Fruit fly (Drosophila melanogaster): Measurements from ENCODE around the gene CG3386.

CG3386 gene

dm6 chr3L:634319-635015 lies 47.8 kb downstream of the CG3386 start (continued):
- TF ChIP-seq Rx (GFP tag; IDR thresholded peaks at IDR 0.05) (peak; percentile 91), CG16813 (GFP tag; IDR thresholded peaks at IDR 0.05; ENCODE audit: partially characterized antibody) (no peak), Trl (optimal IDR thresholded peaks at IDR 0.05) (no peak), Trl (GFP tag; optimal IDR thresholded peaks at IDR 0.05) (peak; percentile 94), br (optimal IDR thresholded peaks at IDR 0.05) (no peak), CG8478 (optimal IDR thresholded peaks at IDR 0.05) (no peak), z (GFP tag; IDR thresholded peaks at IDR 0.05) (0 out of 3 replicates have a peak, but pooled peaks have one; percentile 7), Asciz (GFP tag; optimal IDR thresholded peaks at IDR 0.05) (peak; percentile 92), CG10462 (GFP tag; optimal IDR thresholded peaks at IDR 0.05) (peak; percentile 87), Atf6 (GFP tag; IDR thresholded peaks at IDR 0.05) (peak; percentile 84), Kr (GFP tag; optimal IDR thresholded peaks at IDR 0.05) (no peak), fu2 (GFP tag; optimal IDR thresholded peaks at IDR 0.05) (peak; percentile 74), fd64A (GFP tag; optimal IDR thresholded peaks at IDR 0.05) (peak; percentile 88), bsh (GFP tag; optimal IDR thresholded peaks at IDR 0.05) (peak; percentile 70 to 98), shn (GFP tag; optimal IDR thresholded peaks at IDR 0.05) (peak; percentile 90), CG31224 (GFP tag; IDR thresholded peaks at IDR 0.05) (peak; percentile 65), CG13287 (GFP tag; IDR thresholded peaks at IDR 0.05; ENCODE audit: partially characterized antibody) (no peak), bigmax (GFP tag; optimal IDR thresholded peaks at IDR 0.05) (no peak), CG30403 (GFP tag; optimal IDR thresholded peaks at IDR 0.05) (peak; percentile 91), CG2120 (GFP tag; optimal IDR thresholded peaks at IDR 0.05) (peak; percentile 60), CG17802 (tag; optimal IDR thresholded peaks at IDR 0.05) (peak; percentile 78), cad (GFP tag; optimal IDR thresholded peaks at IDR 0.05) (no peak), Neu2 (GFP tag; optimal IDR thresholded peaks at IDR 0.05; ENCODE audit: borderline replicate concordance) (peak; percentile 68), ken (GFP tag; IDR thresholded peaks at IDR 0.05) (peak; percentile 94), pnt (GFP tag; optimal IDR thresholded peaks at IDR 0.05) (peak; percentile 94), Sox102F (GFP tag; optimal IDR thresholded peaks at IDR 0.05) (peak; percentile 95), BtbVII (GFP tag; optimal IDR thresholded peaks at IDR 0.05) (peak; percentile 69), CG11456 (GFP tag; IDR thresholded peaks at IDR 0.05) (peak; percentile 83), Elba2 (GFP tag; optimal IDR thresholded peaks at IDR 0.05) (peak; percentile 69), Sox100B (GFP tag; optimal IDR thresholded peaks at IDR 0.05) (peak; percentile 91), CG9609 (GFP tag; optimal IDR thresholded peaks at IDR 0.05) (peak; percentile 95), wdn (GFP tag; IDR thresholded peaks at IDR 0.05) (peak; percentile 82), CG5953 (GFP tag; IDR thresholded peaks at IDR 0.05) (peak; percentile 92), Fer1 (GFP tag; optimal IDR thresholded peaks at IDR 0.05) (peak; percentile 75), CG2889 (GFP tag; IDR thresholded peaks at IDR 0.05) (peak; percentile 64; the same call in 1 of the 3 replicates), gt (GFP tag; IDR thresholded peaks at IDR 0.05) (peak; percentile 82), sens (GFP tag) (peak; percentile 99), CG4328 (GFP tag; optimal IDR thresholded peaks at IDR 0.05) (peak; percentile 81), CG4854 (GFP tag; optimal IDR thresholded peaks at IDR 0.05) (peak; percentile 83), Sry-β (GFP tag; optimal IDR thresholded peaks at IDR 0.05) (peak; percentile 58), jumu (GFP tag; optimal IDR thresholded peaks at IDR 0.05) (peak; percentile 93), H15 (GFP tag; IDR thresholded peaks at IDR 0.05) (peak; percentile 92), crc (GFP tag; optimal IDR thresholded peaks at IDR 0.05) (peak; percentile 92), Six4 (GFP tag; optimal IDR thresholded peaks at IDR 0.05) (peak; percentile 94), CG1832 (GFP tag; optimal IDR thresholded peaks at IDR 0.05) (no peak), MESR4 (GFP tag; optimal IDR thresholded peaks at IDR 0.05) (peak; percentile 6), CG3838 (GFP tag; optimal IDR thresholded peaks at IDR 0.05) (peak; percentile 68), en (GFP tag; optimal IDR thresholded peaks at IDR 0.05) (peak; percentile 88), Med (GFP tag) (peak; percentile 97), CG9437 (GFP tag; optimal IDR thresholded peaks at IDR 0.05) (peak; percentile 82), CG10654 (GFP tag; optimal IDR thresholded peaks at IDR 0.05) (peak; percentile 91)
